Worm (Caenorhabditis elegans) whole organism, late embryonic: ENCODE data around the gene Y39E4A.1.

Source experiments
- F13H6.1 ChIP-seq: sonication (generic microtip); optimal IDR thresholded peaks from 2 replicates; lab custom pipeline; 2016; ENCODE audit warnings: missing genetic modification characterization, missing compliant biosample characterization
- K02D7.2 ChIP-seq: sonication (generic microtip); optimal IDR thresholded peaks from 2 replicates; lab custom pipeline; 2017; ENCODE audit warnings: mild to moderate bottlenecking, missing genetic modification characterization, missing compliant biosample characterization
- K09A11.1 ChIP-seq: sonication (generic microtip); optimal IDR thresholded peaks from 2 replicates; lab custom pipeline; 2017; ENCODE audit warnings: antibody characterized with exemption, mild to moderate bottlenecking, missing genetic modification characterization, missing compliant biosample characterization; ENCODE audit not compliant: insufficient read depth
- T23F11.4 ChIP-seq: fragments of 200-800 bp; sonication (Bioruptor generic); optimal IDR thresholded peaks from 2 replicates; lab custom pipeline; 2018; ENCODE audit warnings: mild to moderate bottlenecking, missing genetic modification characterization, missing compliant biosample characterization
- Y22D7AL.16 ChIP-seq: sonication (generic microtip); optimal IDR thresholded peaks from 2 replicates; lab custom pipeline; 2016; ENCODE audit warnings: missing genetic modification characterization, missing compliant biosample characterization
- ama-1 ChIP-seq: fragments of 150-350 bp; optimal IDR thresholded peaks from 2 replicates; lab custom pipeline; 2014
- ceh-18 ChIP-seq: sonication (generic microtip); optimal IDR thresholded peaks from 2 replicates; lab custom pipeline; 2016; ENCODE audit warnings: missing genetic modification characterization, missing compliant biosample characterization
- ceh-19 ChIP-seq: fragments of 200-800 bp; sonication (Bioruptor generic); optimal IDR thresholded peaks from 2 replicates; lab custom pipeline; 2018; ENCODE audit warnings: mild to moderate bottlenecking, missing genetic modification characterization, missing compliant biosample characterization
- ceh-2 ChIP-seq: sonication (generic microtip); optimal IDR thresholded peaks from 2 replicates; lab custom pipeline; 2016; ENCODE audit warnings: missing genotype, missing genetic modification characterization, missing compliant biosample characterization
- ceh-22 ChIP-seq: sonication (generic microtip); optimal IDR thresholded peaks from 2 replicates; lab custom pipeline; 2017; ENCODE audit warnings: missing biosample characterization, missing genetic modification characterization
- ceh-31 ChIP-seq: sonication (generic microtip); optimal IDR thresholded peaks from 2 replicates; lab custom pipeline; 2016; ENCODE audit warnings: missing genetic modification characterization, missing compliant biosample characterization
- ceh-34 ChIP-seq: sonication (generic microtip); optimal IDR thresholded peaks from 2 replicates; lab custom pipeline; 2016; ENCODE audit warnings: mild to moderate bottlenecking, missing genetic modification characterization, missing compliant biosample characterization
- ceh-45 ChIP-seq: fragments of 200-800 bp; sonication (Bioruptor generic); IDR thresholded peaks from 2 replicates; pipeline ENCODE4 v1.3.6; 2022; ENCODE audit warnings: missing genetic modification reagents, missing genetic modification characterization, missing compliant biosample characterization
- che-1 ChIP-seq: sonication (generic microtip); optimal IDR thresholded peaks from 2 replicates; lab custom pipeline; 2016; ENCODE audit warnings: mild to moderate bottlenecking, missing genetic modification characterization, missing compliant biosample characterization
- dmd-4 ChIP-seq: sonication (generic microtip); optimal IDR thresholded peaks from 2 replicates; lab custom pipeline; 2016; ENCODE audit warnings: borderline replicate concordance, missing genetic modification characterization, missing compliant biosample characterization
- dve-1 ChIP-seq: sonication (generic microtip); optimal IDR thresholded peaks from 2 replicates; lab custom pipeline; 2017; ENCODE audit warnings: antibody characterized with exemption, mild to moderate bottlenecking, missing genetic modification characterization, missing compliant biosample characterization
- elt-2 ChIP-seq: sonication (generic microtip); optimal IDR thresholded peaks from 2 replicates; lab custom pipeline; 2016; ENCODE audit warnings: missing genetic modification reagents, missing genetic modification characterization, missing compliant biosample characterization
- fax-1 ChIP-seq: sonication (generic microtip); optimal IDR thresholded peaks from 2 replicates; lab custom pipeline; 2016; ENCODE audit warnings: missing genotype, missing genetic modification characterization, missing compliant biosample characterization
- fkh-6 ChIP-seq: sonication (generic microtip); optimal IDR thresholded peaks from 2 replicates; lab custom pipeline; 2016; ENCODE audit warnings: missing genetic modification characterization, missing compliant biosample characterization
- hlh-13 ChIP-seq: fragments of 200-800 bp; sonication (Bioruptor generic); optimal IDR thresholded peaks from 2 replicates; lab custom pipeline; 2018; ENCODE audit warnings: mild to moderate bottlenecking, missing genetic modification characterization, missing compliant biosample characterization
- lim-6 ChIP-seq: sonication (generic microtip); optimal IDR thresholded peaks from 2 replicates; lab custom pipeline; 2016; ENCODE audit warnings: missing genetic modification characterization, missing compliant biosample characterization
- madf-2 ChIP-seq: sonication (generic microtip); optimal IDR thresholded peaks from 2 replicates; lab custom pipeline; 2017; ENCODE audit warnings: missing genetic modification characterization, missing compliant biosample characterization
- nfya-1 ChIP-seq: sonication (generic microtip); optimal IDR thresholded peaks from 2 replicates; lab custom pipeline; 2017; ENCODE audit warnings: missing genetic modification characterization, mild to moderate bottlenecking, missing compliant biosample characterization, antibody characterized with exemption, moderate library complexity
- nhr-11 ChIP-seq: fragments of 150-350 bp; optimal IDR thresholded peaks from 2 replicates; lab custom pipeline; 2014; ENCODE audit warnings: missing biosample characterization, missing genetic modification characterization
- nhr-232 ChIP-seq: sonication (generic microtip); optimal IDR thresholded peaks from 2 replicates; lab custom pipeline; 2016; ENCODE audit warnings: missing genetic modification characterization, missing compliant biosample characterization
- pax-1 ChIP-seq: fragments of 150-350 bp; optimal IDR thresholded peaks from 2 replicates; lab custom pipeline; 2014; ENCODE audit warnings: missing biosample characterization, missing genetic modification characterization
- pha-2 ChIP-seq: sonication (generic microtip); optimal IDR thresholded peaks from 2 replicates; lab custom pipeline; 2017; ENCODE audit warnings: mild to moderate bottlenecking, missing genetic modification characterization, missing compliant biosample characterization
- ref-2 ChIP-seq: sonication (generic microtip); optimal IDR thresholded peaks from 2 replicates; lab custom pipeline; 2016; ENCODE audit warnings: missing genetic modification characterization, missing compliant biosample characterization
- rnt-1 ChIP-seq: sonication (generic microtip); optimal IDR thresholded peaks from 2 replicates; lab custom pipeline; 2016; ENCODE audit warnings: missing genetic modification characterization, missing compliant biosample characterization
- sox-4 ChIP-seq: sonication (generic microtip); optimal IDR thresholded peaks from 2 replicates; lab custom pipeline; 2017; ENCODE audit warnings: mild to moderate bottlenecking, missing genetic modification characterization, inconsistent platforms, missing compliant biosample characterization
- tbx-2 ChIP-seq: sonication (generic microtip); optimal IDR thresholded peaks from 2 replicates; lab custom pipeline; 2016; ENCODE audit warnings: missing genetic modification characterization, missing compliant biosample characterization
- ttx-3 ChIP-seq: sonication (generic microtip); optimal IDR thresholded peaks from 2 replicates; lab custom pipeline; 2016; ENCODE audit warnings: missing genetic modification reagents, missing genetic modification characterization, missing compliant biosample characterization
- unc-3 ChIP-seq, 2 experiments: fragments of 200-800 bp in 1 of 2; sonication (Bioruptor generic) in 1 of 2; sonication (generic microtip) in 1 of 2; conservative IDR thresholded peaks in 1 of 2; optimal IDR thresholded peaks in 1 of 2; 2 replicates each; pipeline versions ENCODE4 v1.3.6 to Lab custom; 2016 to 2022; ENCODE audit warnings: missing compliant biosample characterization in 2 of 2, missing genetic modification characterization in 2 of 2, missing genetic modification reagents in 1 of 2
- unc-55 ChIP-seq: sonication (generic microtip); optimal IDR thresholded peaks from 2 replicates; lab custom pipeline; 2017; ENCODE audit warnings: missing biosample characterization, missing genetic modification reagents, missing genetic modification characterization
- ztf-16 ChIP-seq: sonication (generic microtip); optimal IDR thresholded peaks from 2 replicates; lab custom pipeline; 2017; ENCODE audit warnings: missing genetic modification characterization, missing compliant biosample characterization

The Y39E4A.1 gene

DNA sequence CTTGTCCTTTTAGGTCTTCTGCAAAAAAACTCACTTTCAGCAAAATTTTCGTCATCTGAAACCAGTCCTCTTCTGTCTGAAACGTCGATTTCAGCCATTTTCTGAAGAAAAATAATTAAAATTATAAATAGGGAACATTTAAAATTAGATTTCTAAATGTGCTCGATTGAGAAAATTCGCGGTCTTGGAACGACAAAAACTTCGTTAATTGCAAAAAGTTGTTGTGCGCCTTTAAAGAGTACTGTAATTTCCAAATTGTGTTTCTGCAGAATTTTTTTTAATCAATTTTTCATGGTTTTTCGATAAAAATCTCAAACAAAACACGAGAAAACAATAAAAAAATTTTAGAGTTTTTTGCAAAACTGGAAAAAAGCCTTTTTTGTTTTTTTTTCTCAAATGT, 15.7 kb downstream of the Y39E4A.1 start, which contains the start of gene ttm-1:
ttm-1 (minus strand) TSS at position 101 of the 400 bp plus-strand sequence.
- TF ChIP-seq ztf-16 (tag; lab: Kevin White, UChicago) (no peak), K02D7.2 (tag; lab: Kevin White, UChicago) (no peak), unc-3 (GFP tag; conservative IDR thresholded peaks at IDR 0.05; lab: Robert Waterston, UW) (no peak), unc-3 (tag; optimal IDR thresholded peaks at IDR 0.05; lab: Kevin White, UChicago) (no peak), K09A11.1 (tag; lab: Kevin White, UChicago) (no peak), fax-1 (tag; lab: Kevin White, UChicago) (no peak), hlh-13 (GFP tag; lab: Kevin White, UChicago) (no peak), unc-55 (no peak), ref-2 (no peak), ama-1 (lab: Kevin White, UChicago) (no peak), nhr-11 (tag; lab: Kevin White, UChicago) (no peak), ceh-18 (tag; lab: Kevin White, UChicago) (no peak), pha-2 (tag; lab: Kevin White, UChicago) (no peak), dmd-4 (tag; lab: Kevin White, UChicago) (no peak), ceh-22 (tag; lab: Kevin White, UChicago) (no peak), ttx-3 (tag; lab: Kevin White, UChicago) (no peak), che-1 (tag; lab: Kevin White, UChicago) (no peak), rnt-1 (tag; lab: Kevin White, UChicago) (no peak), madf-2 (tag; lab: Kevin White, UChicago) (no peak)

DNA sequence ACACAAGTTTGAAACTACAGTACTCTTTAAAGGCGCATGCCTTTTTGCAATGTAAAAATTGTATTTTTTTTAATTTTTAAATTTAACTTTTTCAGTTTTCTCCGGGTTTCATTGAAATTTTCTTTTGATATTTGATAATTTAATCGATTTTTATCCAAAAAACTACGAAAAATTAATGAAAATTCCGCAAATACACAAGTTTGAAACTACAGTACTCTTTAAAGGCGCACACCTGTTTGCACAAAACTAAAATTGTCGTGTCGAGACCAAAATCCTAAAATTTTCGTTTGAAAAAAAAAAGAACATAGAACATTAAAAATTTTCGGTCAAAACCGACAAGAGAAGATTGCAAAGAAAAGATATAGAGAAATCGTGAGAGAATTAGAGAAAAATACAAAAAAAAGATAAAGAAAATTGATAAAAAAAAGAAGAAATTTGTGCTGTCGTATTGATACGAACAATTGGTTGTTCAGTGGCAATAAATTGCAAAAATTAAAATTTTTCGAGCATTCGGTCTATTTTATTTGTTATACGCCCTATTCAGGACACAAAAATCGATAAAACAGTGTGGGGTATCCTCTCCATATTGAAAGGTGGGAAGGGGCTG, 16.3 kb downstream of the Y39E4A.1 start:
- peak; percentile 64 for TF ChIP-seq elt-2
- TF ChIP-seq ceh-2 (tag; lab: Kevin White, UChicago), result no peak

DNA sequence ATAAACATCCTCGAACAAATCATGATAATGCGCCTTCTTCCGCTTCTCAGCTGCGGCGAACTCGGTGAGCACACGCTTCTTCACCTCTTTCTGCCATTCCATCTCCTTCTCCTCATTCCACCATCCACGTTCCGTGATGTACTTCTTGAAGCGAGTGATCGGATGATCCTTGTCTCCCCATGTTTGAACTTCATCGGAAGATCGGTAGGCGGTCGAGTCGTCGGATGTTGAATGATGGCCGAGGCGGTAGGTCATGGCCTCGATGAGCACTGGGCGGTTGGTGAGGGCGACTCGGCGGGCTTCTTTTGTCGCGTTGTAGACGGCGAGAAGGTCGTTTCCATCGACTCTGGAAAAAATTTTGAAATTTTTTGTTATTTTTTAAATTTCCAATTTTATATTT, 17.1 kb downstream of the Y39E4A.1 start:
- TF ChIP-seq ztf-16 (tag; lab: Kevin White, UChicago) (no peak), ceh-19 (GFP tag; lab: Kevin White, UChicago) (no peak)

ce11 chrIII:12971828-12972379, 20.7 kb downstream of the Y39E4A.1 start:
- peak; percentile 31 for TF ChIP-seq nfya-1 (tag; lab: Kevin White, UChicago)
- no peak for TF ChIP-seq K02D7.2 (tag; lab: Kevin White, UChicago)
- TF ChIP-seq unc-55, result peak; percentile 87

- TF ChIP-seq pax-1 (tag; lab: Kevin White, UChicago) (no peak), sox-4 (tag; lab: Kevin White, UChicago) (no peak), tbx-2 (tag; lab: Kevin White, UChicago) (no peak), dve-1 (tag; lab: Kevin White, UChicago) (no peak), T23F11.4 (GFP tag; lab: Kevin White, UChicago) (no peak), ceh-22 (tag; lab: Kevin White, UChicago) (no peak)
Measured at ce11 chrIII:12972398-12972797, 21.2 kb downstream of the Y39E4A.1 start, which contains the start of gene bckd-1A. bckd-1A (minus strand) TSS chrIII:12972498.

DNA sequence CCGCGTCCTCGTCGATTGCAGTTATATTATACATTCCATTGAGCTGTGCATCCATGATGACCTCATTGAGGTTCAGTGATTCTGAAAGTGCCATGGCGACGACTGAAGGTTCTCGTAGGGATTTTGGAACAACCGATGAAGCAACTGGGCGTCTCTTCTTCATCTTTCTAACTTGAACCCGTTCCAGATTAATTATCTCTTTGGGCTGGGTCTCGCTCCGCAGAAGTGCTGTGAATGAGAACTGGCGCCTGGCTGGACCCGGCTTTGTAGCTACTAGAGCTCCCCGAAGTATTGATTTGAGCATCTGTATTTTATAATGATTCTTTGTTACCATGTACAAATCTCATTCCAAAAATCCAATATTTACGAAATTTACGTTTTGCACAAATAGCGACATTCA, 26.3 kb downstream of the Y39E4A.1 start, which contains the start of gene ZK1010.2:
ZK1010.2 (minus strand) TSS at position 304 of the 400 bp plus-strand sequence.
- TF ChIP-seq fkh-6, result no peak
- TF ChIP-seq lim-6 (tag; lab: Kevin White, UChicago), result no peak
- TF ChIP-seq Y22D7AL.16 (tag; lab: Kevin White, UChicago), result no peak
- TF ChIP-seq ceh-34 (tag; lab: Kevin White, UChicago), result no peak
- no peak for TF ChIP-seq ceh-31
- TF ChIP-seq ceh-45 (GFP tag; lab: Robert Waterston, UW), result no peak
- no peak for TF ChIP-seq T23F11.4 (GFP tag; lab: Kevin White, UChicago)
- TF ChIP-seq ceh-18 (tag; lab: Kevin White, UChicago), result no peak
- TF ChIP-seq ttx-3 (tag; lab: Kevin White, UChicago), result no peak
- TF ChIP-seq nhr-232 (tag; lab: Kevin White, UChicago), result no peak
- TF ChIP-seq F13H6.1 (tag; lab: Kevin White, UChicago), result no peak
- TF ChIP-seq K09A11.1 (tag; lab: Kevin White, UChicago), result no peak
- TF ChIP-seq nfya-1 (tag; lab: Kevin White, UChicago), result no peak
